Worm (Caenorhabditis elegans): ENCODE results near the gene srh-68.

- TF ChIP-seq him-1 (tag; optimal IDR thresholded peaks at IDR 0.05), result no peak
- no peak for TF ChIP-seq W03F9.2 (tag; optimal IDR thresholded peaks at IDR 0.05)
- no peak for TF ChIP-seq dao-5 (tag; optimal IDR thresholded peaks at IDR 0.05)
Measured at ce11 chrII:12514620-12515019, 7.5 kb downstream of the srh-68 start, which contains the start of gene srh-69.
